Fruit fly (Drosophila melanogaster): Measurements from ENCODE around the gene Sry-beta.
A peak's percentile ranks its signal among the peaks of the same experiment; 100 is the strongest.

DNA sequence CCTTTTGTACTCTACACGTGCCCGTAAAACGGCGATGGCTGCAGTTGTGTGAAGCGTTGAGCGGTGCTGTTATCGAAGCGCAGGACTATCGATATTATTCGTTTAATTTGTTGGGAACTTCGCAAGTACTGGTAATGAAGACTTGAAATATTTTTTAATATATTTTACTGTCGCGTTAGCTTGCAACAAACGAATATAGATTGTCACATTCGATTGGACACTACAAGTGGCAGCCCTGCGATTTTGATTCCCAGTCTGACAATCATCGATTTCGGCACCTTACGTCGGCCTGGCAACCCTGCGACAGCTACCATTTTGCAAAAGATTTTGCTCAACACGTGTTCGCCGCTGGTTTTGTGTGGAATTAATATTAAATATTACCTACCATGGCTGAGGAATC lies 34.9 kb upstream of the Sry-beta start, which contains the start of the genes Nlp and Nph:
- peak; percentile 31 for TF ChIP-seq CG7101 (tag; optimal IDR thresholded peaks at IDR 0.05)
- TF ChIP-seq kay (GFP tag; ENCODE audit: borderline replicate concordance): no peak
- peak; percentile 93 for TF ChIP-seq CG14711 (tag; optimal IDR thresholded peaks at IDR 0.05)
- peak; percentile 56 for TF ChIP-seq tj (GFP tag; optimal IDR thresholded peaks at IDR 0.05)
- TF ChIP-seq Clk (GFP tag; optimal IDR thresholded peaks at IDR 0.05): no peak
- peak; percentile 9 for TF ChIP-seq CG7045 (GFP tag; optimal IDR thresholded peaks at IDR 0.05)
- TF ChIP-seq CG12768 (GFP tag; optimal IDR thresholded peaks at IDR 0.05): peak; percentile 36
- peak; percentile 42 for TF ChIP-seq bab1 (GFP tag; optimal IDR thresholded peaks at IDR 0.05)
- TF ChIP-seq ovo (GFP tag; optimal IDR thresholded peaks at IDR 0.05): no peak
